Fruit fly (Drosophila melanogaster) whole organism, embryonic: Measurements from ENCODE around the gene Cpr92A.

ENCODE experiments used
- ATbp ChIP-seq: fragments of 200-800 bp; sonication (Bioruptor generic); optimal IDR thresholded peaks from 2 replicates; lab custom pipeline; 2017; ENCODE audit warnings: missing biosample characterization, mild to moderate bottlenecking, missing genetic modification characterization, missing genetic modification reagents
- Abd-B ChIP-seq: fragments of 200-800 bp; sonication (Bioruptor generic); optimal IDR thresholded peaks from 2 replicates; lab custom pipeline; 2018; ENCODE audit warnings: missing biosample characterization, mild to moderate bottlenecking, missing genetic modification characterization, moderate library complexity
- Atf3 ChIP-seq: fragments of 200-800 bp; sonication (Bioruptor generic); optimal IDR thresholded peaks from 3 replicates; lab custom pipeline; 2016; ENCODE audit warnings: missing biosample characterization, missing genetic modification characterization
- CG10147 ChIP-seq: fragments of 200-800 bp; sonication (Bioruptor generic); optimal IDR thresholded peaks from 2 replicates; lab custom pipeline; 2019; ENCODE audit warnings: missing biosample characterization, mild to moderate bottlenecking, missing genetic modification characterization, moderate library complexity
- CG11247 ChIP-seq: fragments of 200-800 bp; sonication (Bioruptor generic); IDR thresholded peaks from 2 replicates; pipeline ENCODE4 v1.3.6; 2022; ENCODE audit warnings: missing biosample characterization, missing genetic modification characterization
- CG11504 ChIP-seq: fragments of 200-800 bp; sonication (Bioruptor generic); optimal IDR thresholded peaks from 3 replicates; lab custom pipeline; 2019; ENCODE audit warnings: missing biosample characterization, mild to moderate bottlenecking, missing genetic modification characterization, moderate library complexity
- CG12942 ChIP-seq: fragments of 200-800 bp; sonication (Bioruptor generic); optimal IDR thresholded peaks from 3 replicates; lab custom pipeline; 2016; ENCODE audit warnings: missing biosample characterization, missing genetic modification characterization
- CG13775 ChIP-seq: fragments of 200-800 bp; sonication (Bioruptor generic); optimal IDR thresholded peaks from 3 replicates; lab custom pipeline; 2017; ENCODE audit warnings: missing biosample characterization, mild to moderate bottlenecking, missing genetic modification characterization
- CG16813 ChIP-seq: fragments of 200-800 bp; sonication (Bioruptor generic); IDR thresholded peaks from 3 replicates; pipeline ENCODE4 v1.3.6; 2022; ENCODE audit warnings: missing biosample characterization, missing genetic modification characterization; ENCODE audit not compliant: partially characterized antibody
- CG17568 ChIP-seq: fragments of 200-800 bp; sonication (Bioruptor generic); optimal IDR thresholded peaks from 2 replicates; lab custom pipeline; 2018; ENCODE audit warnings: missing biosample characterization, mild to moderate bottlenecking, missing genetic modification characterization, moderate library complexity
- CG18476 ChIP-seq: fragments of 200-800 bp; sonication (Bioruptor generic); optimal IDR thresholded peaks from 2 replicates; lab custom pipeline; 2016; ENCODE audit warnings: missing biosample characterization, mild to moderate bottlenecking, missing genetic modification characterization
- CG18599 ChIP-seq: fragments of 200-800 bp; sonication (Bioruptor generic); optimal IDR thresholded peaks from 3 replicates; lab custom pipeline; 2017; ENCODE audit warnings: missing biosample characterization, missing genetic modification characterization, mild to moderate bottlenecking, moderate library complexity, missing genetic modification reagents
- CG2116 ChIP-seq: fragments of 200-800 bp; sonication (Bioruptor generic); optimal IDR thresholded peaks from 3 replicates; lab custom pipeline; 2018; ENCODE audit warnings: missing biosample characterization, mild to moderate bottlenecking, missing genetic modification characterization
- CG2120 ChIP-seq: fragments of 200-800 bp; sonication (Bioruptor generic); optimal IDR thresholded peaks from 3 replicates; lab custom pipeline; 2016; ENCODE audit warnings: missing biosample characterization, missing genetic modification characterization
- CG4360 ChIP-seq: fragments of 200-800 bp; sonication (Bioruptor generic); IDR thresholded peaks from 2 replicates; pipeline ENCODE4 v1.3.6; 2022; ENCODE audit warnings: missing biosample characterization, missing genetic modification characterization
- CG6175 ChIP-seq: fragments of 200-800 bp; sonication (Bioruptor generic); IDR thresholded peaks from 3 replicates; pipeline ENCODE4 v1.3.6; 2022; ENCODE audit warnings: missing biosample characterization, missing genetic modification characterization
- CG6654 ChIP-seq: fragments of 200-800 bp; sonication (Bioruptor generic); optimal IDR thresholded peaks from 2 replicates; lab custom pipeline; 2017; ENCODE audit warnings: missing biosample characterization, mild to moderate bottlenecking, missing genetic modification characterization
- CG8359 ChIP-seq: fragments of 200-800 bp; sonication (Bioruptor generic); optimal IDR thresholded peaks from 2 replicates; lab custom pipeline; 2017; ENCODE audit warnings: missing biosample characterization, mild to moderate bottlenecking, missing genetic modification characterization, borderline replicate concordance
- CHES-1-like ChIP-seq: fragments of 200-800 bp; sonication (Bioruptor generic); optimal IDR thresholded peaks from 2 replicates; lab custom pipeline; 2016; ENCODE audit warnings: missing biosample characterization, missing genetic modification characterization
- CrebB ChIP-seq: fragments of 200-800 bp; sonication (Bioruptor generic); optimal IDR thresholded peaks from 3 replicates; lab custom pipeline; 2018; ENCODE audit warnings: missing biosample characterization, mild to moderate bottlenecking, missing genetic modification characterization
- D19B ChIP-seq: fragments of 200-800 bp; sonication (Bioruptor generic); optimal IDR thresholded peaks from 2 replicates; lab custom pipeline; 2017; ENCODE audit warnings: missing biosample characterization, mild to moderate bottlenecking, missing genetic modification characterization
- Dll ChIP-seq: fragments of 200-800 bp; sonication (Bioruptor generic); IDR thresholded peaks from 4 replicates; pipeline ENCODE4 v1.3.6; 2022; ENCODE audit warnings: missing biosample characterization, missing genetic modification characterization; ENCODE audit not compliant: partially characterized antibody
- Dp ChIP-seq: fragments of 200-800 bp; sonication (Bioruptor generic); optimal IDR thresholded peaks from 2 replicates; lab custom pipeline; 2018; ENCODE audit warnings: missing biosample characterization, mild to moderate bottlenecking, missing genetic modification characterization, moderate library complexity
- E2f2 ChIP-seq: fragments of 200-800 bp; sonication (Bioruptor generic); IDR thresholded peaks from 2 replicates; pipeline ENCODE4 v1.3.6; 2022; ENCODE audit warnings: missing biosample characterization, missing genetic modification characterization
- HHEX ChIP-seq: fragments of 200-800 bp; sonication (Bioruptor generic); optimal IDR thresholded peaks from 3 replicates; lab custom pipeline; 2017; ENCODE audit warnings: missing biosample characterization, mild to moderate bottlenecking, missing genetic modification characterization, missing genetic modification reagents
- Lim3 ChIP-seq: fragments of 200-800 bp; sonication (Bioruptor generic); IDR thresholded peaks from 2 replicates; pipeline ENCODE4 v1.3.6; 2022; ENCODE audit warnings: missing biosample characterization, missing genetic modification characterization
- MTF-1 ChIP-seq: fragments of 200-800 bp; sonication (Bioruptor generic); optimal IDR thresholded peaks from 2 replicates; lab custom pipeline; 2018; ENCODE audit warnings: missing biosample characterization, mild to moderate bottlenecking, missing genetic modification characterization, borderline replicate concordance
- NC2α ChIP-seq: fragments of 200-800 bp; sonication (Bioruptor generic); optimal IDR thresholded peaks from 2 replicates; lab custom pipeline; 2016; ENCODE audit warnings: missing biosample characterization, missing genetic modification characterization
- Optix ChIP-seq: fragments of 200-800 bp; sonication (Bioruptor generic); IDR thresholded peaks from 3 replicates; pipeline ENCODE4 v1.3.6; 2022; ENCODE audit warnings: missing biosample characterization, missing genetic modification characterization
- Rx ChIP-seq: fragments of 200-800 bp; sonication (Bioruptor generic); IDR thresholded peaks from 2 replicates; pipeline ENCODE4 v1.3.6; 2022; ENCODE audit warnings: missing biosample characterization, missing genetic modification characterization
- Spps ChIP-seq: fragments of 200-800 bp; sonication (Bioruptor generic); optimal IDR thresholded peaks from 2 replicates; lab custom pipeline; 2018; ENCODE audit warnings: missing biosample characterization, mild to moderate bottlenecking, missing genetic modification characterization
- Xrp1 ChIP-seq: fragments of 200-800 bp; sonication (Bioruptor generic); IDR thresholded peaks from 2 replicates; pipeline ENCODE4 v1.3.6; 2022; ENCODE audit warnings: missing biosample characterization, missing genetic modification characterization
- gcm ChIP-seq: fragments of 200-800 bp; sonication (Bioruptor generic); optimal IDR thresholded peaks from 2 replicates; lab custom pipeline; 2019; ENCODE audit warnings: missing biosample characterization, mild to moderate bottlenecking, missing genetic modification characterization, moderate library complexity
- gcm2 ChIP-seq: fragments of 200-800 bp; sonication (Bioruptor generic); optimal IDR thresholded peaks from 2 replicates; lab custom pipeline; 2016; ENCODE audit warnings: missing biosample characterization, missing genetic modification characterization
- gem ChIP-seq: fragments of 200-800 bp; sonication (Bioruptor generic); optimal IDR thresholded peaks from 2 replicates; lab custom pipeline; 2019; ENCODE audit warnings: missing biosample characterization, mild to moderate bottlenecking, missing genetic modification characterization, moderate library complexity
- hbn ChIP-seq: fragments of 200-800 bp; sonication (Bioruptor generic); IDR thresholded peaks from 2 replicates; pipeline ENCODE4 v1.3.6; 2022; ENCODE audit warnings: missing biosample characterization, missing genetic modification characterization; ENCODE audit not compliant: partially characterized antibody
- insv ChIP-seq, 2 experiments: fragments of 200-800 bp; sonication (Bioruptor generic); optimal IDR thresholded peaks; 3 replicates each; lab custom pipeline; 2016 to 2018; ENCODE audit warnings: missing biosample characterization in 2 of 2, missing genetic modification characterization in 2 of 2
- jigr1 ChIP-seq: fragments of 200-800 bp; sonication (Bioruptor generic); IDR thresholded peaks from 3 replicates; pipeline ENCODE4 v1.3.6; 2022; ENCODE audit warnings: missing biosample characterization, missing genetic modification characterization
- klu ChIP-seq: fragments of 200-800 bp; sonication (Bioruptor generic); IDR thresholded peaks from 2 replicates; pipeline ENCODE4 v1.3.6; 2022; ENCODE audit warnings: missing biosample characterization, missing genetic modification characterization
- lab ChIP-seq: fragments of 200-800 bp; sonication (Bioruptor generic); optimal IDR thresholded peaks from 3 replicates; lab custom pipeline; 2017; ENCODE audit warnings: missing biosample characterization, missing genetic modification characterization, mild to moderate bottlenecking, moderate library complexity, missing genetic modification reagents
- lbe ChIP-seq: fragments of 200-800 bp; sonication (Bioruptor generic); optimal IDR thresholded peaks from 2 replicates; lab custom pipeline; 2016; ENCODE audit warnings: missing biosample characterization, mild to moderate bottlenecking, missing genetic modification characterization
- nau ChIP-seq: fragments of 200-800 bp; sonication (Bioruptor generic); optimal IDR thresholded peaks from 3 replicates; lab custom pipeline; 2017; ENCODE audit warnings: missing biosample characterization, mild to moderate bottlenecking, missing genetic modification characterization, missing genetic modification reagents
- nom ChIP-seq: fragments of 200-800 bp; sonication (Bioruptor generic); optimal IDR thresholded peaks from 2 replicates; lab custom pipeline; 2017; ENCODE audit warnings: missing biosample characterization, missing genetic modification characterization, mild to moderate bottlenecking, moderate library complexity, missing genetic modification reagents
- phol ChIP-seq: fragments of 200-800 bp; sonication (Bioruptor generic); optimal IDR thresholded peaks from 3 replicates; lab custom pipeline; 2018; ENCODE audit warnings: missing biosample characterization, mild to moderate bottlenecking, missing genetic modification characterization, moderate library complexity
- sim ChIP-seq: fragments of 200-800 bp; sonication (Bioruptor generic); IDR thresholded peaks from 2 replicates; pipeline ENCODE4 v1.3.6; 2022; ENCODE audit warnings: missing biosample characterization, missing genetic modification characterization
- sr ChIP-seq: fragments of 200-800 bp; sonication (Bioruptor generic); IDR thresholded peaks from 3 replicates; pipeline ENCODE4 v1.3.6; 2022; ENCODE audit warnings: missing biosample characterization, missing genetic modification characterization
- toy ChIP-seq: fragments of 200-800 bp; sonication (Bioruptor generic); IDR thresholded peaks from 2 replicates; pipeline ENCODE4 v1.3.6; 2022; ENCODE audit warnings: missing biosample characterization, missing genetic modification characterization
- trem ChIP-seq: fragments of 200-800 bp; optimal IDR thresholded peaks from 3 replicates; lab custom pipeline; 2019; ENCODE audit warnings: missing biosample characterization, mild to moderate bottlenecking, missing genetic modification characterization, moderate library complexity
- vnd ChIP-seq: fragments of 200-800 bp; sonication (Bioruptor generic); IDR thresholded peaks from 3 replicates; pipeline ENCODE4 v1.3.6; 2022; ENCODE audit warnings: missing biosample characterization, missing genetic modification characterization; ENCODE audit not compliant: partially characterized antibody
- wek ChIP-seq: fragments of 200-800 bp; sonication (Bioruptor generic); optimal IDR thresholded peaks from 3 replicates; lab custom pipeline; 2018; ENCODE audit warnings: missing biosample characterization, mild to moderate bottlenecking, missing genetic modification characterization, moderate library complexity

Cpr92A gene

dm6 chr3R:19623606-19624005, 24.9 kb upstream of the Cpr92A start (continued):
- TF ChIP-seq CG11504 (tag; lab: Kevin White, UChicago) (peak; percentile 74), Spps (tag; lab: Kevin White, UChicago) (no peak), Atf3 (GFP tag; lab: Kevin White, UChicago) (peak; percentile 44), nau (peak; percentile 56), Xrp1 (GFP tag; lab: Robert Waterston, UW) (peak; percentile 72; the same call in 1 of the 2 replicates), CG2116 (peak; percentile 1), CG17568 (GFP tag; lab: Kevin White, UChicago) (peak; percentile 10), hbn (GFP tag; lab: Robert Waterston, UW) (no peak), Abd-B (GFP tag; lab: Kevin White, UChicago) (peak; percentile 58), gcm2 (no peak), lab (GFP tag; lab: Kevin White, UChicago) (peak; percentile 55), Lim3 (GFP tag; lab: Robert Waterston, UW) (0 out of 2 replicates have a peak, but pooled peaks have one; percentile 28), trem (peak; percentile 11), CG2120 (GFP tag; lab: Kevin White, UChicago) (peak; percentile 58), CHES-1-like (GFP tag; lab: Kevin White, UChicago) (peak; percentile 31), Rx (peak; percentile 60; the same call in 1 of the 2 replicates), vnd (GFP tag; lab: Robert Waterston, UW) (no peak), CrebB (tag; lab: Kevin White, UChicago) (no peak), CG18476 (no peak), ATbp (GFP tag; lab: Kevin White, UChicago) (peak; percentile 50), lbe (no peak), CG10147 (GFP tag; lab: Kevin White, UChicago) (no peak), gcm (GFP tag; lab: Kevin White, UChicago) (no peak), HHEX (GFP tag; lab: Kevin White, UChicago) (peak; percentile 65), Dll (GFP tag; lab: Robert Waterston, UW) (no peak), D19B (no peak), CG12942 (GFP tag; lab: Kevin White, UChicago) (peak; percentile 44), MTF-1 (GFP tag; lab: Kevin White, UChicago) (no peak), klu (GFP tag; lab: Robert Waterston, UW) (no peak), CG8359 (GFP tag; lab: Kevin White, UChicago) (no peak), phol (tag; lab: Kevin White, UChicago) (peak; percentile 62), E2f2 (GFP tag; lab: Robert Waterston, UW) (no peak; the same call in 1 of the 2 replicates), Optix (GFP tag; lab: Robert Waterston, UW) (peak; percentile 70; the same call in 2 of the 3 replicates), CG11247 (GFP tag; lab: Robert Waterston, UW) (no peak), gem (tag; lab: Kevin White, UChicago) (peak; percentile 75), CG6654 (no peak), NC2α (GFP tag; lab: Kevin White, UChicago) (no peak), Dp (GFP tag; lab: Kevin White, UChicago) (no peak), CG16813 (no peak), CG18599 (GFP tag; lab: Kevin White, UChicago) (peak; percentile 55), CG6175 (GFP tag; lab: Robert Waterston, UW) (no peak), insv (GFP tag; optimal IDR thresholded peaks at IDR 0.05; lab: Kevin White, UChicago) (no peak), sim (no peak), jigr1 (no peak), nom (GFP tag; lab: Kevin White, UChicago) (no peak), wek (GFP tag; lab: Kevin White, UChicago) (no peak), toy (no peak), sr (GFP tag; lab: Robert Waterston, UW) (no peak), CG13775 (GFP tag; lab: Kevin White, UChicago) (no peak), CG4360 (GFP tag; lab: Robert Waterston, UW) (no peak)
